Fruit fly (Drosophila melanogaster) whole organism, pupa: ENCODE data around the gene Muc68D.

Experiments used
- CG10348 ChIP-seq: fragments of 200-800 bp; sonication (Bioruptor generic); IDR thresholded peaks from 2 replicates; pipeline ENCODE4 v1.3.6; 2022; ENCODE audit warnings: missing biosample characterization, missing genetic modification characterization
- CG12605 ChIP-seq: fragments of 200-800 bp; sonication (Bioruptor generic); IDR thresholded peaks from 2 replicates; pipeline ENCODE4 v1.3.6; 2022; ENCODE audit warnings: missing biosample characterization, missing genetic modification characterization
- CG13204 ChIP-seq: fragments of 200-800 bp; sonication (Bioruptor generic); optimal IDR thresholded peaks from 2 replicates; lab custom pipeline; 2018; ENCODE audit warnings: missing biosample characterization, mild to moderate bottlenecking, missing genetic modification characterization, moderate library complexity
- CG14655 ChIP-seq: fragments of 200-800 bp; sonication (Bioruptor generic); optimal IDR thresholded peaks from 3 replicates; lab custom pipeline; 2017; ENCODE audit warnings: mild to moderate bottlenecking, missing biosample characterization, missing genetic modification reagents, missing genetic modification characterization
- CG15710 ChIP-seq: fragments of 200-800 bp; sonication (Bioruptor generic); optimal IDR thresholded peaks from 2 replicates; lab custom pipeline; 2018; ENCODE audit warnings: missing biosample characterization, mild to moderate bottlenecking, missing genetic modification characterization, moderate library complexity
- CG17806 ChIP-seq: fragments of 200-800 bp; sonication (Bioruptor generic); optimal IDR thresholded peaks from 2 replicates; lab custom pipeline; 2018; ENCODE audit warnings: missing biosample characterization, mild to moderate bottlenecking, missing genetic modification characterization, moderate library complexity
- CG32121 ChIP-seq: fragments of 200-800 bp; sonication (Bioruptor generic); IDR thresholded peaks from 2 replicates; pipeline ENCODE4 v1.3.6; 2022; ENCODE audit warnings: missing biosample characterization, missing genetic modification characterization
- CG34367 ChIP-seq: fragments of 200-800 bp; sonication (Bioruptor generic); optimal IDR thresholded peaks from 2 replicates; lab custom pipeline; 2018; ENCODE audit warnings: missing biosample characterization, mild to moderate bottlenecking, missing genetic modification characterization
- CG4496 ChIP-seq: fragments of 200-800 bp; sonication (Bioruptor generic); IDR thresholded peaks from 3 replicates; pipeline ENCODE4 v1.3.6; 2022; ENCODE audit warnings: missing biosample characterization, missing genetic modification characterization
- CG8159 ChIP-seq: fragments of 200-800 bp; sonication (Bioruptor generic); optimal IDR thresholded peaks from 3 replicates; lab custom pipeline; 2018; ENCODE audit warnings: missing biosample characterization, mild to moderate bottlenecking, missing genetic modification characterization, moderate library complexity
- CG8301 ChIP-seq: fragments of 200-800 bp; sonication (Bioruptor generic); optimal IDR thresholded peaks from 2 replicates; lab custom pipeline; 2018; ENCODE audit warnings: missing biosample characterization, mild to moderate bottlenecking, missing genetic modification characterization
- CG9948 ChIP-seq: fragments of 200-800 bp; sonication (Bioruptor generic); optimal IDR thresholded peaks from 2 replicates; lab custom pipeline; 2018; ENCODE audit warnings: missing biosample characterization, mild to moderate bottlenecking, missing genetic modification characterization, moderate library complexity
- D1 ChIP-seq: fragments of 200-800 bp; sonication (Bioruptor generic); optimal IDR thresholded peaks from 2 replicates; lab custom pipeline; 2018; ENCODE audit warnings: missing biosample characterization, mild to moderate bottlenecking, missing genetic modification characterization, moderate library complexity
- EcR ChIP-seq: fragments of 200-800 bp; sonication (Bioruptor generic); optimal IDR thresholded peaks from 3 replicates; lab custom pipeline; 2019; ENCODE audit warnings: missing biosample characterization, missing genetic modification characterization, mild to moderate bottlenecking, moderate library complexity, missing genetic modification reagents
- Ets98B ChIP-seq: fragments of 200-800 bp; sonication (Bioruptor generic); IDR thresholded peaks from 2 replicates; pipeline ENCODE4 v1.3.6; 2022; ENCODE audit warnings: missing biosample characterization, missing genetic modification characterization
- Pif1A ChIP-seq: fragments of 200-800 bp; sonication (Bioruptor generic); optimal IDR thresholded peaks from 3 replicates; lab custom pipeline; 2016; ENCODE audit warnings: missing biosample characterization, missing genetic modification characterization
- Pif1B ChIP-seq: fragments of 200-800 bp; sonication (Bioruptor generic); optimal IDR thresholded peaks from 3 replicates; lab custom pipeline; 2016; ENCODE audit warnings: missing biosample characterization, missing genetic modification characterization
- Snoo ChIP-seq: fragments of 200-800 bp; sonication (Bioruptor generic); optimal IDR thresholded peaks from 3 replicates; lab custom pipeline; 2017; ENCODE audit warnings: missing biosample characterization, mild to moderate bottlenecking, missing genetic modification characterization, inconsistent platforms
- fd96Ca ChIP-seq: fragments of 200-800 bp; sonication (Bioruptor generic); IDR thresholded peaks from 3 replicates; pipeline ENCODE4 v1.3.6; 2022; ENCODE audit warnings: missing biosample characterization, missing genetic modification characterization
- gl ChIP-seq: fragments of 200-800 bp; sonication (Bioruptor generic); optimal IDR thresholded peaks from 2 replicates; lab custom pipeline; 2018; ENCODE audit warnings: missing biosample characterization, mild to moderate bottlenecking, missing genetic modification characterization
- rn ChIP-seq: fragments of 200-800 bp; sonication (Bioruptor generic); IDR thresholded peaks from 2 replicates; pipeline ENCODE4 v1.3.6; 2022; ENCODE audit warnings: missing biosample characterization, missing genetic modification characterization

The Muc68D gene

DNA sequence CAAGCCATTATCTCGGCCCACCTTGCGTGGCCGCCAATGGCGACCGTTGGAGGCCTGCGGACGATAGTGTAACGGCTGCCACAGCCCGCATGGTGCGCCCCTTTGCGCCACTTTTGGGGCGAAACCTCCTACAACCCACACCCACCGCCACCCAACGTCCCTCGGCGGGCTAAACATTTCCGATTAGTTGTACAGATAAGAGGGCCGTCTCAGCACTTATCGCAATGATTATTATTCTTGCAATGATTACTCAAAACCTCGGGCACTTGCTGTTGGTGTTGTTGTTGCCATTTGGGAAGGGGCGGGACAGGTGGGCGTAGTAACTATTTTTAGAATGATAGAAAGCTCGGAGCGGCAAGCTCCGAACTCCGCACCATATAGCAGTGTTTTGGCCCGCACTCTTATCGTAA, 656 bp upstream of the Muc68D start:
- TF ChIP-seq D1 (tag; lab: Kevin White, UChicago), result no peak
- no peak for TF ChIP-seq CG13204
- TF ChIP-seq CG12605 (GFP tag; lab: Robert Waterston, UW), result no peak
- no peak for TF ChIP-seq fd96Ca (GFP tag; lab: Robert Waterston, UW)

DNA sequence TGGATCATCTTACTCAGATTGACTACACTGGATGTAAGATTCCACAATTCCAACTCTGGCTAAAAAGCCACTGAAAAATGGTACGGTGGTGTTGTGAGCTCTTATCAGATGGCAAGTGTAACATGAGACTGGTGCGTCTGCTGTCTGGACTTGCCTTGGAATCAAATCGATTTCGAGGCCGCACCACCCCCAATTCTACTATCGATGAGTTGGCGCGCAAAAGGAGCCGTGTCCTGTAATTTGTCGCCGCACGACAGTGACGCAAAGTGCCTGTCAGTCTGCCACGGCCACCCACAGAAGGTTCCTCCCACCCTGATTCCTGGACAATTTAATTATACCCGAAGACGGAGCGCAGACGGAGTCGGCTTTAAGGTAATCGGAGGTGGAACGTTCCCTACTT, 5.4 kb downstream of the Muc68D start:
- TF ChIP-seq CG14655 (GFP tag; lab: Kevin White, UChicago) (no peak), CG12605 (GFP tag; lab: Robert Waterston, UW) (no peak), CG15710 (tag; lab: Kevin White, UChicago) (no peak), CG17806 (tag; lab: Kevin White, UChicago) (no peak), CG34367 (no peak), CG9948 (tag; lab: Kevin White, UChicago) (no peak), EcR (GFP tag; lab: Kevin White, UChicago) (no peak)

DNA sequence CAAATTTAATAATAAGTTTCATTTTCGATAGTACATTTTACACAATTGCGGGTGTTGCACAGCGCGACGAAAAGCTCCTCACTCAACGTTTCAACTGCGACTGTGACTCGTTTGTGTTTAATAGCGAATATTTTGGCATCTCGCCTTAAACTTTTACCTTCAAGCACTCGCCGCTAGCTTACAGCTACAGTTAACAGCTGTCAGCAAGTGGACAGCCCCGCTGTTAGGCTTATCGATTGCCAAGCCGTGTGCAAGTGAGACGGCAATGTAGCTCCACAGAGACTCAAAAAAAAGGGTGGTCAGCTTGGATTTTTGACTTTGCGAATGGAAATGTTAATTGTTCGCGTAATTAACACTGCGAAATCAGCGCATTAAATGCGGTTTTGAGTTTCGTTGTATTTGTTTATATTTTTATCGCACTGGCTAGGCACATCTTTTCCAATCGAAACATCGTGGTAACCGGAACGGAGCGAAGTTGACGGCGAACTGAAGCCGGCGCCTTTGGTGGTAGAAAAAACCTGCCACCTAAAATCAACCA, 6.2 kb downstream of the Muc68D start, which contains the start of gene loaf:
TSS of gene loaf (minus strand) at position 488 of the 538 bp plus-strand sequence.
- TF ChIP-seq gl (tag; lab: Kevin White, UChicago) (no peak), CG32121 (GFP tag; lab: Robert Waterston, UW) (no peak), CG9948 (tag; lab: Kevin White, UChicago) (no peak), CG8159 (tag; lab: Kevin White, UChicago) (no peak), Ets98B (GFP tag; lab: Robert Waterston, UW) (no peak), CG34367 (no peak), CG17806 (tag; lab: Kevin White, UChicago) (no peak), CG4496 (GFP tag; lab: Robert Waterston, UW) (no peak), EcR (GFP tag; lab: Kevin White, UChicago) (no peak), D1 (tag; lab: Kevin White, UChicago) (no peak), CG8301 (tag; lab: Kevin White, UChicago) (no peak), Snoo (no peak), CG13204 (no peak)

DNA sequence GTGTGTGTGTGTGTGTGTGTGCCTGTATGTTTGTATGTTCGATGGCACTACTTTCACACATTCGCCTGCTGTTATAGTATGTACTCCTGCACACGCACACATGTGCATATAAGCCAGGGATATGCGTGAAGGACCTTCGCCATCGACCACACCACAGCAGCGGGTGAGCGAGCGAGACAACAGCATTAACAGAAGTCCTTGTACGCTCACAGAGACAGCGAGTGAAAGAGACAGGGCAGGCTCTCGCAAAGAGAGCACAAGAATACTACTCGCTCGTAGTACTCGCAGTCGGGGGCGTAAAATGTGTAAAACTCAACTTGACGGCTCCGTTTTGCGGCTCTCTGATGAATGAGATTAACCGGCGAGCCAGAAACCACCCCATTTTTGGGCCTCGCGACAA, 7.0 kb downstream of the Muc68D start:
- TF ChIP-seq CG8159 (tag; lab: Kevin White, UChicago) (no peak), Pif1B (GFP tag; lab: Kevin White, UChicago) (no peak), D1 (tag; lab: Kevin White, UChicago) (no peak), CG10348 (GFP tag; lab: Robert Waterston, UW) (no peak)

DNA sequence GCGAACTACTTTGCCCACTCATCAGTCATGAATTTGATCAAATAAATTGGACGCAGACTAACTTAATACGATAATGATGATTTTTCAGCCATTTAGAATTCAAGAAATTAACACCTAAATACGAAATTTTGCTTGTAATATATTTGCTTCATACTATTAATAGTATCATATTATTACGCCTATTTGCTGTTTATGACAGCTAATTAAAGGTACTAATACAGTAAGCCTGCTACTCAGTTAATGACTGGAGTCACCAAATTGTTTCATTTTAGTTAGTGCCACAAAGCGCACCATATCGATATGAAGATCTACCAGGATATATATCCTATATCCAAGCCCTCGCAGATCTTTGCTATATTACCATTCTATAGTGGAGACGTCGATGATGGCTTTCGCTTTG, 21.0 kb downstream of the Muc68D start, which contains the start of gene Gr68a:
TSS of gene Gr68a (plus strand) at position 301 of the 400 bp plus-strand sequence.
- TF ChIP-seq CG10348 (GFP tag; lab: Robert Waterston, UW) (no peak), EcR (GFP tag; lab: Kevin White, UChicago) (no peak)

DNA sequence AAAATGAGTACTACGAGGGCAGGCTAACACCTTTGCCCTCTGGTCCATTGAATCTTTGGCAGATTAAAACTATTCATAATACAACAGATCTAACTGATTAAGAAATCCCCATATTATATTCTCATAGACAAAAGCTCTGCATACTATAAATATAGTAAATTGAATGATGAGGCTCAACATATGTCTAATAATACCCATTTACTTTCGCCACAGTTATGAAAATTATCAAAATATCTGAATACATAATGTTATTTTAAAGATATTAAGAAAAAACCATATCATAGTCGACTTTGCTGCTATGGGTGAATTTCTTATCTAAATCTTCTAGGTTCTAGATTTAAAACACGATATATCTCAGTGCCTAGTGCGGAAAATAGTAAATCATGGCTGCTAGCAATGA, 40.1 kb downstream of the Muc68D start, which contains the start of gene CG32087:
TSS of gene CG32087 (plus strand) at position 301 of the 400 bp plus-strand sequence.
- TF ChIP-seq D1 (tag; lab: Kevin White, UChicago) (no peak), Ets98B (GFP tag; lab: Robert Waterston, UW) (no peak), CG32121 (GFP tag; lab: Robert Waterston, UW) (no peak), rn (GFP tag; lab: Robert Waterston, UW) (no peak), gl (tag; lab: Kevin White, UChicago) (no peak), CG4496 (GFP tag; lab: Robert Waterston, UW) (no peak)

DNA sequence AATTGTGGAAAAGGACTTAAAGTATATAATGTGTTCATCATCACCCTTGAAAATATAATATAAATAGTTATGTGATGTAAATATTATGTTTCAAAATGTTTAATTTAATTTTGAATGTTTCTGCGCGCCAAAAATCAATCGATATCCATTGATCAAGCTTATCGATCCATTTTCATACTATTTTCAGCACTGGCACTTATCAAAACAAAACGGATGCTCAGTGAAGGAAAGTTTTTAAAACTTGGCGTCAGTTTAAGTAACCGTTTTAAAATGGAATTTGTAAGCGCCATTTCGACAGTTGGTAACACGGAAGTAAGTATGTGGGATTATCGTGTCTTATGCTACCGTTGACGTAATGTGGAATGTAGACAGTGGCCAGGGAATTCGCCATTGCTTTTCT, 43.8 kb downstream of the Muc68D start, which contains the start of gene sunn:
TSS of gene sunn (plus strand) at position 202 of the 400 bp plus-strand sequence.
- no peak for TF ChIP-seq CG14655 (GFP tag; lab: Kevin White, UChicago)
- no peak for TF ChIP-seq CG32121 (GFP tag; lab: Robert Waterston, UW)
- TF ChIP-seq CG12605 (GFP tag; lab: Robert Waterston, UW), result no peak
- no peak for TF ChIP-seq CG8301 (tag; lab: Kevin White, UChicago)
- TF ChIP-seq CG4496 (GFP tag; lab: Robert Waterston, UW), result no peak
- TF ChIP-seq CG17806 (tag; lab: Kevin White, UChicago), result no peak
- no peak for TF ChIP-seq CG8159 (tag; lab: Kevin White, UChicago)
- TF ChIP-seq Pif1B (GFP tag; lab: Kevin White, UChicago), result no peak
- TF ChIP-seq CG15710 (tag; lab: Kevin White, UChicago), result no peak
- TF ChIP-seq D1 (tag; lab: Kevin White, UChicago), result no peak
- TF ChIP-seq rn (GFP tag; lab: Robert Waterston, UW), result no peak
- TF ChIP-seq CG34367, result no peak
- no peak for TF ChIP-seq Pif1A (GFP tag; lab: Kevin White, UChicago)
- no peak for TF ChIP-seq gl (tag; lab: Kevin White, UChicago)
- no peak for TF ChIP-seq CG10348 (GFP tag; lab: Robert Waterston, UW)
- TF ChIP-seq EcR (GFP tag; lab: Kevin White, UChicago), result no peak
- no peak for TF ChIP-seq CG13204
- TF ChIP-seq, all 21 proteins: peak for 0
